Worm (Caenorhabditis elegans) whole organism, midembryonic: ENCODE data around the gene Y94H6A.10.

Source experiments
- T22C8.4 ChIP-seq: fragments of 200-800 bp; sonication (Bioruptor generic); IDR thresholded peaks from 2 replicates; pipeline ENCODE4 v1.3.6; 2022; ENCODE audit warnings: missing genetic modification characterization, missing compliant biosample characterization
- cog-1 ChIP-seq: sonication (generic microtip); optimal IDR thresholded peaks from 2 replicates; lab custom pipeline; 2016; ENCODE audit warnings: missing genetic modification characterization, missing compliant biosample characterization
- flt-1 ChIP-seq: fragments of 200-800 bp; sonication (Bioruptor generic); IDR thresholded peaks from 2 replicates; pipeline ENCODE4 v1.3.6; 2022; ENCODE audit warnings: missing genetic modification characterization, missing compliant biosample characterization
- klf-2 ChIP-seq: fragments of 200-800 bp; sonication (Bioruptor generic); conservative IDR thresholded peaks from 2 replicates; pipeline ENCODE4 v1.3.6; 2022; ENCODE audit warnings: missing genetic modification reagents, missing genetic modification characterization, missing compliant biosample characterization
- med-1 ChIP-seq: sonication (generic microtip); optimal IDR thresholded peaks from 2 replicates; lab custom pipeline; 2017; ENCODE audit warnings: missing genetic modification characterization, mild to moderate bottlenecking, missing compliant biosample characterization, antibody characterized with exemption, missing genetic modification reagents; ENCODE audit not compliant: insufficient read depth
- ref-1 ChIP-seq: fragments of 200-800 bp; sonication (Bioruptor generic); conservative IDR thresholded peaks from 2 replicates; pipeline ENCODE4 v1.3.6; 2022; ENCODE audit warnings: missing genetic modification reagents, missing genetic modification characterization, missing compliant biosample characterization
- tab-1 ChIP-seq: fragments of 200-800 bp; sonication (Bioruptor generic); IDR thresholded peaks from 2 replicates; pipeline ENCODE4 v1.3.6; 2022; ENCODE audit warnings: missing genetic modification characterization, missing compliant biosample characterization
- ztf-23 ChIP-seq: fragments of 200-800 bp; sonication (Bioruptor generic); IDR thresholded peaks from 2 replicates; pipeline ENCODE4 v1.3.6; 2022; ENCODE audit warnings: missing genetic modification reagents, missing genetic modification characterization, missing compliant biosample characterization
- ztf-29 ChIP-seq: fragments of 200-800 bp; sonication (Bioruptor generic); IDR thresholded peaks from 2 replicates; pipeline ENCODE4 v1.3.6; 2022; ENCODE audit warnings: missing genetic modification reagents, missing genetic modification characterization, missing compliant biosample characterization

DNA sequence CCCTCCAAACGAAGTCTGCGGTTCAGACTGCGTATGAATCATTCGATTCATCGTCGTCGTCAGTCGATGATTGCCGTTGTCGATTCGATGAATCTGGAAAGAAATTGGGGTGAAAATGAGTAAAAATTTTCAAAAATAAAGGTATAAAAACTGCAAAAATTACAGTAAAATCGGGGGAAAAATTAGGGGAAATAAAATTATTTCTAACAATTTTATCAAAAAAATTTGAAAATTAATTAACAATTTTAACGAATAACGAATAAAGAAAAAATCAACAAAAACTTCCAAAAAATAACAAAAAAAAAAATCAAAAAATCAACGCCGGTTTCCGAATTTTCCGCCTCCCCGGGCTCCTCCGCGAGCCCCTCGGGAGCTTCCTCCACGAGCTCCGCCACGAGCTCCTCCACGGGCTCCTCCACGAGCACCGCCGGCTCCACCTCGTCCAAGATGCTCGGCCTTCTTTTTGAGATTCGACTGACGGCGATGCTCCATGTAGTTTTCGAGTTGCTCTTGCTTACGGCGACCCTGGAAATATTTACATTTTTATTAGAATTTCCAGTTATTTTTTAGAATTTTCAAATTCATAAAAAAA lies 21.7 kb downstream of the Y94H6A.10 start, which contains the start of gene egrh-3:
- TF ChIP-seq T22C8.4 (GFP tag; lab: Robert Waterston, UW) (no peak), ztf-23 (no peak), med-1 (no peak), flt-1 (GFP tag; lab: Robert Waterston, UW) (no peak), cog-1 (tag; lab: Kevin White, UChicago) (no peak), tab-1 (GFP tag; lab: Robert Waterston, UW) (no peak), klf-2 (GFP tag; lab: Robert Waterston, UW) (no peak), ref-1 (GFP tag; lab: Robert Waterston, UW) (no peak), ztf-29 (GFP tag; lab: Robert Waterston, UW) (no peak)
